Fruit fly (Drosophila melanogaster) whole organism, embryonic: ENCODE results near the gene CG31459.

ENCODE experiments used
- CG12299 ChIP-seq: fragments of 200-800 bp; sonication (Bioruptor generic); optimal IDR thresholded peaks from 2 replicates; lab custom pipeline; 2018; ENCODE audit warnings: missing biosample characterization, mild to moderate bottlenecking, missing genetic modification characterization
- Eip74EF ChIP-seq, 2 experiments: fragments of 200-800 bp in 1 of 2; fragments of >200 bp in 1 of 2; sonication (Bioruptor generic) in 1 of 2; optimal IDR thresholded peaks; 2 replicates each; lab custom pipeline; 2017 to 2019; ENCODE audit warnings: missing biosample characterization in 2 of 2, missing genetic modification characterization in 2 of 2, mild to moderate bottlenecking in 1 of 2, moderate library complexity in 1 of 2
- HHEX ChIP-seq: fragments of 200-800 bp; sonication (Bioruptor generic); optimal IDR thresholded peaks from 3 replicates; lab custom pipeline; 2017; ENCODE audit warnings: missing biosample characterization, mild to moderate bottlenecking, missing genetic modification characterization, missing genetic modification reagents
- pita ChIP-seq: fragments of 200-800 bp; sonication (Bioruptor generic); optimal IDR thresholded peaks from 2 replicates; lab custom pipeline; 2017; ENCODE audit warnings: missing biosample characterization, mild to moderate bottlenecking, missing genetic modification characterization
- sima ChIP-seq: fragments of 200-800 bp; sonication (Bioruptor generic); optimal IDR thresholded peaks from 2 replicates; lab custom pipeline; 2016; ENCODE audit warnings: missing biosample characterization, missing genetic modification characterization

dm6 chr3R:19795332-19795731, 45.3 kb upstream of the CG31459 start:
- TF ChIP-seq sima, result no peak
- no peak for TF ChIP-seq CG12299
- no peak for TF ChIP-seq pita (GFP tag; lab: Kevin White, UChicago)
- no peak for TF ChIP-seq Eip74EF (GFP tag; optimal IDR thresholded peaks at IDR 0.05; lab: Kevin White, UChicago)
- no peak for TF ChIP-seq HHEX
